Fruit fly (Drosophila melanogaster) whole organism, wandering third instar larva: ENCODE data around the gene CG9109.

Source experiments
- Abd-B ChIP-seq: fragments of >200 bp; optimal IDR thresholded peaks from 2 replicates; lab custom pipeline; 2017; ENCODE audit warnings: missing biosample characterization, missing genetic modification characterization
- CG32264 ChIP-seq: fragments of 200-800 bp; sonication (Bioruptor generic); optimal IDR thresholded peaks from 2 replicates; lab custom pipeline; 2016; ENCODE audit warnings: missing biosample characterization, missing genetic modification characterization
- CG9705 ChIP-seq: fragments of 200-800 bp; sonication (Bioruptor generic); optimal IDR thresholded peaks from 2 replicates; lab custom pipeline; 2018; ENCODE audit warnings: missing biosample characterization, mild to moderate bottlenecking, missing genetic modification characterization
- CrebA ChIP-seq: fragments of 200-800 bp; sonication (Bioruptor generic); optimal IDR thresholded peaks from 2 replicates; lab custom pipeline; 2016; ENCODE audit warnings: missing biosample characterization, mild to moderate bottlenecking, missing genetic modification characterization, borderline replicate concordance
- Dfd ChIP-seq: fragments of >200 bp; optimal IDR thresholded peaks from 2 replicates; lab custom pipeline; 2017; ENCODE audit warnings: missing biosample characterization, missing genetic modification characterization
- Dif ChIP-seq: fragments of 200-275, 200-300 bp; sonication (Bioruptor generic); optimal IDR thresholded peaks from 2 replicates; lab custom pipeline; 2018; ENCODE audit warnings: missing biosample characterization, missing genetic modification characterization; ENCODE audit not compliant: partially characterized antibody
- GATAd ChIP-seq: sonication (Bioruptor generic); optimal IDR thresholded peaks from 2 replicates; lab custom pipeline; 2016; ENCODE audit warnings: missing biosample characterization, missing genetic modification characterization
- HLH106 ChIP-seq: fragments of 200-800 bp; optimal IDR thresholded peaks from 3 replicates; lab custom pipeline; 2019; ENCODE audit warnings: missing biosample characterization, mild to moderate bottlenecking, missing genetic modification characterization, moderate library complexity
- Hnf4 ChIP-seq: fragments of 200-800 bp; sonication (Bioruptor generic); optimal IDR thresholded peaks from 2 replicates; lab custom pipeline; 2016; ENCODE audit warnings: missing biosample characterization, mild to moderate bottlenecking, missing genetic modification characterization
- Hr78 ChIP-seq: fragments of >200 bp; optimal IDR thresholded peaks from 2 replicates; lab custom pipeline; 2017; ENCODE audit warnings: missing biosample characterization, missing genetic modification characterization
- Hr83 ChIP-seq: fragments of 200-300 bp; sonication (Bioruptor generic); optimal IDR thresholded peaks from 2 replicates; lab custom pipeline; 2016; ENCODE audit warnings: missing biosample characterization, mild to moderate bottlenecking, missing genetic modification characterization, moderate library complexity; ENCODE audit not compliant: poor library complexity, severe bottlenecking
- Jra ChIP-seq: sonication (Bioruptor generic); optimal IDR thresholded peaks from 2 replicates; lab custom pipeline; 2016; ENCODE audit warnings: missing biosample characterization, missing genetic modification characterization
- Mio ChIP-seq: sonication (Bioruptor generic); optimal IDR thresholded peaks from 2 replicates; lab custom pipeline; 2016; ENCODE audit warnings: missing biosample characterization, missing genetic modification characterization
- Myc ChIP-seq: fragments of >200 bp; optimal IDR thresholded peaks from 2 replicates; lab custom pipeline; 2017
- N ChIP-seq: fragments of >200 bp; optimal IDR thresholded peaks from 2 replicates; lab custom pipeline; 2018; ENCODE audit warnings: missing biosample characterization, missing external identifiers, missing genetic modification characterization
- OdsH ChIP-seq: fragments of 200-800 bp; sonication (Bioruptor generic); optimal IDR thresholded peaks from 2 replicates; lab custom pipeline; 2016; ENCODE audit warnings: missing biosample characterization, mild to moderate bottlenecking, missing genetic modification characterization
- Rel ChIP-seq, 2 experiments: fragments of 200-800 bp; sonication (Bioruptor generic) in 1 of 2; optimal IDR thresholded peaks; 2 replicates in 1 of 2; 3 replicates in 1 of 2; lab custom pipeline; 2016 to 2019; ENCODE audit warnings: mild to moderate bottlenecking in 2 of 2, missing biosample characterization in 2 of 2, missing genetic modification characterization in 2 of 2, moderate library complexity in 1 of 2
- Sp1 ChIP-seq: fragments of 200-800 bp; sonication (Bioruptor generic); optimal IDR thresholded peaks from 3 replicates; lab custom pipeline; 2019; ENCODE audit warnings: missing biosample characterization, mild to moderate bottlenecking, missing genetic modification characterization, moderate library complexity
- Vsx2 ChIP-seq: fragments of 200-300, 225-300 bp; sonication (Bioruptor generic); optimal IDR thresholded peaks from 2 replicates; lab custom pipeline; 2018; ENCODE audit warnings: missing biosample characterization, missing genetic modification characterization; ENCODE audit not compliant: partially characterized antibody
- br ChIP-seq: fragments of 200-800 bp; sonication (Bioruptor generic); optimal IDR thresholded peaks from 2 replicates; lab custom pipeline; 2016; ENCODE audit warnings: missing biosample characterization, missing genetic modification characterization
- brk ChIP-seq: fragments of 200-800 bp; sonication (Bioruptor generic); optimal IDR thresholded peaks from 2 replicates; lab custom pipeline; 2016; ENCODE audit warnings: missing biosample characterization, mild to moderate bottlenecking, missing genetic modification characterization
- dl ChIP-seq, 2 experiments: fragments of 175-275, 200-275 bp in 1 of 2; fragments of 200-275 bp in 1 of 2; sonication (Bioruptor generic); optimal IDR thresholded peaks; lab custom pipeline; 2018; ENCODE audit warnings: mild to moderate bottlenecking in 2 of 2, missing biosample characterization in 2 of 2, missing genetic modification characterization in 2 of 2, moderate library complexity in 2 of 2; ENCODE audit not compliant: partially characterized antibody in 2 of 2, insufficient read depth in 1 of 2
- dmrt93B ChIP-seq: fragments of 200-800 bp; sonication (Bioruptor generic); optimal IDR thresholded peaks from 2 replicates; lab custom pipeline; 2018; ENCODE audit warnings: missing biosample characterization, mild to moderate bottlenecking, missing genetic modification characterization
- dsf ChIP-seq: sonication (Bioruptor generic); optimal IDR thresholded peaks from 2 replicates; lab custom pipeline; 2016; ENCODE audit warnings: missing biosample characterization, missing genetic modification characterization, borderline replicate concordance
- ey ChIP-seq: fragments of 200-800 bp; sonication (Bioruptor generic); optimal IDR thresholded peaks from 2 replicates; lab custom pipeline; 2016; ENCODE audit warnings: missing biosample characterization, missing genetic modification characterization
- foxo ChIP-seq, 2 experiments: fragments of 200-800 bp; sonication (Bioruptor generic); optimal IDR thresholded peaks; 2 replicates in 1 of 2; 3 replicates in 1 of 2; lab custom pipeline; 2016 to 2017; ENCODE audit warnings: missing biosample characterization in 2 of 2, missing genetic modification characterization in 2 of 2
- fru ChIP-seq: fragments of 200-800 bp; sonication (Bioruptor generic); optimal IDR thresholded peaks from 3 replicates; lab custom pipeline; 2016; ENCODE audit warnings: missing biosample characterization, mild to moderate bottlenecking, missing genetic modification characterization
- h ChIP-seq: fragments of 200-800 bp; sonication (Bioruptor generic); optimal IDR thresholded peaks from 3 replicates; lab custom pipeline; 2016; ENCODE audit warnings: missing biosample characterization, mild to moderate bottlenecking, missing genetic modification characterization
- jim ChIP-seq: fragments of 175-275, 200-325 bp; sonication (Bioruptor generic); optimal IDR thresholded peaks from 2 replicates; lab custom pipeline; 2016; ENCODE audit warnings: missing biosample characterization, mild to moderate bottlenecking, missing genetic modification characterization
- lola ChIP-seq: fragments of >200 bp; optimal IDR thresholded peaks from 2 replicates; lab custom pipeline; 2017; ENCODE audit warnings: missing biosample characterization, missing genetic modification characterization
- pan ChIP-seq: fragments of >200 bp; optimal IDR thresholded peaks from 2 replicates; lab custom pipeline; 2017
- psq ChIP-seq: fragments of 200-800 bp; sonication (Bioruptor generic); optimal IDR thresholded peaks from 3 replicates; lab custom pipeline; 2017; ENCODE audit warnings: missing biosample characterization, mild to moderate bottlenecking, missing genetic modification characterization, moderate library complexity
- rgr ChIP-seq: fragments of 200-800 bp; sonication (Bioruptor generic); optimal IDR thresholded peaks from 3 replicates; lab custom pipeline; 2016; ENCODE audit warnings: missing biosample characterization, mild to moderate bottlenecking, missing genetic modification characterization
- sage ChIP-seq: fragments of 200-800 bp; sonication (Bioruptor generic); optimal IDR thresholded peaks from 2 replicates; lab custom pipeline; 2016; ENCODE audit warnings: missing biosample characterization, mild to moderate bottlenecking, missing genetic modification characterization
- sv ChIP-seq: fragments of 200-800 bp; sonication (Bioruptor generic); optimal IDR thresholded peaks from 3 replicates; lab custom pipeline; 2016; ENCODE audit warnings: missing biosample characterization, missing genetic modification characterization
- tai ChIP-seq: sonication (Bioruptor generic); optimal IDR thresholded peaks from 2 replicates; lab custom pipeline; 2016; ENCODE audit warnings: missing biosample characterization, missing genetic modification characterization

CG9109 gene

DNA sequence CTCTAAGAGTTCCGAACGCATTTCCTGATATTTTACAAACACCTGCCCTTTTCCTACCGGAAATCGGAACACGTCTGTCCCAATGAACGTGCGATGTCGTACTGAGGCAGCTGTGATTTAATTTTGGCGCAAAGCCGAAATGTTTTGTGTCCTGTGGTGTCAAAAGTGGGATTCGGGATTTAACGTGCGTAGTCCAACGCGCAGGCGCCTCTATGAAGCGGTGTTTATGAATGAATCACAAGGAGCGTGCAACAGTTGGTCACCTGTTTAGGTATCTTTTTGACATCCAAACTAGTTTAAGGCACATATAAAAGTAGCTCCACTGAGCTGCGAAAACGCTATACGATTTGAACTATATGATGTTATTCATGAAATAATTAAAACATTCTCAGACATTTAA, at the start of gene CG9109:
Gene CG9109, minus strand, starts transcription at position 80 of the 400 bp plus-strand sequence.
- no peak for TF ChIP-seq ey
- TF ChIP-seq fru (GFP tag; lab: Kevin White, UChicago), result no peak
- TF ChIP-seq Jra (GFP tag; lab: Kevin White, UChicago), result no peak
- no peak for TF ChIP-seq HLH106 (tag; lab: Kevin White, UChicago)
- TF ChIP-seq brk (GFP tag; lab: Kevin White, UChicago), result no peak
- TF ChIP-seq GATAd (GFP tag; lab: Kevin White, UChicago), result no peak
- TF ChIP-seq lola, result no peak
- TF ChIP-seq Rel (GFP tag; optimal IDR thresholded peaks at IDR 0.05; lab: Kevin White, UChicago), result no peak
- TF ChIP-seq Rel (tag; optimal IDR thresholded peaks at IDR 0.05; lab: Kevin White, UChicago), result no peak
- TF ChIP-seq Sp1 (GFP tag; lab: Kevin White, UChicago), result no peak
- no peak for TF ChIP-seq Mio
- no peak for TF ChIP-seq foxo (GFP tag; optimal IDR thresholded peaks at IDR 0.05; lab: Kevin White, UChicago)
- no peak for TF ChIP-seq OdsH (GFP tag; lab: Kevin White, UChicago)
- no peak for TF ChIP-seq Abd-B
- TF ChIP-seq dmrt93B (GFP tag; lab: Kevin White, UChicago), result no peak
- no peak for TF ChIP-seq Dif (GFP tag; lab: Kevin White, UChicago)
- TF ChIP-seq Myc (lab: Kevin White, UChicago), result no peak
- TF ChIP-seq CG32264 (GFP tag; lab: Kevin White, UChicago), result no peak
- TF ChIP-seq Vsx2 (GFP tag; lab: Kevin White, UChicago), result no peak
- no peak for TF ChIP-seq psq (GFP tag; lab: Kevin White, UChicago)
- TF ChIP-seq, all 38 proteins: peak for 0

DNA sequence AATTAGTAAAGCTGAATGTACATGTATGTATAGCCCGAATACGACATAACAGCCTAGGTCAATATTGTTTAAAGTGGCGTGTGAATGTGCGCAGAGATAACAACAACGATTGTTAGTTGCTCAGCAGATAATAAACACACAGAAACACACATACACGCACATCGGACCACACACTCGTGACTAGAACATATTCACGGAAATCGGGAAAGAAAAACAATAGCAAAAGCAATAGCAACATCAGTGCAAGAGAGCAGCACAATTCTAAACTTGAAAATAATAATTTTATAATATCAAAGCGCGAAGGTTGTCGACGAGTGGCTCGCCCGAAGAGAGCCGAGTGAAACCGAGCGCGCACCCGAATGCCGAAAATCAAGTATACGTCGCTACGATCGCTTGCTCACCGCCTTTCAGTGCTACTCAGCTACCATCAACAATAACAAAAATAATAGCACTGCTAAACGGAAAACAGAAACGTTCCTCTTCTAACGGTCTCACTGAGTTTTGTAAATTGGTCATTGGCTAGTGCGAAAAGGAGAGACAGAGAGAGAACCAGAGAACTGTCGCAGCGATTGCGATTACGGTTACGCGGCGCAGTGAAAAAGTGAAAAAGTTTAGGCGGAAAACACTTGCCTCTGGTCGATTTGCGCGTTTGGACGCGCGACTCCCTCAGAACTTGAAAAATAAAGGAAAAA, 48.9 kb upstream of the CG9109 start:
- TF ChIP-seq Hr83 (GFP tag; lab: Kevin White, UChicago) (peak; percentile 34), fru (GFP tag; lab: Kevin White, UChicago) (no peak), OdsH (GFP tag; lab: Kevin White, UChicago) (peak; percentile 29), pan (no peak), psq (GFP tag; lab: Kevin White, UChicago) (peak; percentile 35), dsf (no peak), GATAd (GFP tag; lab: Kevin White, UChicago) (no peak), Sp1 (GFP tag; lab: Kevin White, UChicago) (peak; percentile 16), Dfd (GFP tag; lab: Kevin White, UChicago) (no peak), jim (GFP tag; lab: Kevin White, UChicago) (no peak), ey (no peak), CG9705 (GFP tag; lab: Kevin White, UChicago) (no peak), brk (GFP tag; lab: Kevin White, UChicago) (peak; percentile 2), h (GFP tag; lab: Kevin White, UChicago) (peak; percentile 42), N (GFP tag; lab: Kevin White, UChicago) (no peak), sage (GFP tag; lab: Kevin White, UChicago) (no peak), dl (GFP tag; optimal IDR thresholded peaks at IDR 0.05; lab: Kevin White, UChicago; ENCODE audit: insufficient read depth in 1 of 2, partially characterized antibody in 2 of 2) (no peak), Rel (GFP tag; optimal IDR thresholded peaks at IDR 0.05; lab: Kevin White, UChicago) (no peak), Rel (tag; optimal IDR thresholded peaks at IDR 0.05; lab: Kevin White, UChicago) (peak; percentile 52), rgr (GFP tag; lab: Kevin White, UChicago) (peak; percentile 27), dmrt93B (GFP tag; lab: Kevin White, UChicago) (no peak), sv (no peak), Jra (GFP tag; lab: Kevin White, UChicago) (peak; percentile 49), HLH106 (tag; lab: Kevin White, UChicago) (no peak), Hnf4 (peak; percentile 15), Mio (no peak), Vsx2 (GFP tag; lab: Kevin White, UChicago) (peak; percentile 30), Dif (GFP tag; lab: Kevin White, UChicago) (peak; percentile 52), CrebA (GFP tag; lab: Kevin White, UChicago) (peak; percentile 62), br (peak; percentile 57), Hr78 (GFP tag; lab: Kevin White, UChicago) (no peak), tai (GFP tag; lab: Kevin White, UChicago) (no peak)
